Fruit fly (Drosophila melanogaster): ENCODE data around the gene Task7.

Task7 gene

DNA sequence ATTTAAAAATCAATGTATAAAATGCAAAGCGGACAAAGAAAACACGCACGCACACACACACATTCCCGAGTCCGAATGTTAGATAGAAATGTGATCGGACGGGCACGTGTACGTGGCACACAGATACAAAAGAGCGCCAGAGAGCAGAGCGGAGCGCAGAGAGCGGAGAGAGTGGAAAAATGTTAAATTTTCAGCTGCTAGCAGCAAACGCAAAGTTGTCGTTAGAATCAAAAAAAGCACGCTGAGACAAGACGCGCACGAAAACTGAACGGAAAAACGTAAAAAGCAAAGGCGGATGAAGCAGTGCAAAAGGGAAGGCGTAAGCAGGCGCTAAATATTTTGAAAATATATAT is 7.2 kb upstream of the Task7 start:
- TF ChIP-seq Myc (optimal IDR thresholded peaks at IDR 0.05) (no peak), ttk (optimal IDR thresholded peaks at IDR 0.05) (no peak), h (optimal IDR thresholded peaks at IDR 0.05) (no peak), insv (optimal IDR thresholded peaks at IDR 0.05) (no peak), psq (optimal IDR thresholded peaks at IDR 0.05) (no peak), Sin3A (optimal IDR thresholded peaks at IDR 0.05) (no peak)

DNA sequence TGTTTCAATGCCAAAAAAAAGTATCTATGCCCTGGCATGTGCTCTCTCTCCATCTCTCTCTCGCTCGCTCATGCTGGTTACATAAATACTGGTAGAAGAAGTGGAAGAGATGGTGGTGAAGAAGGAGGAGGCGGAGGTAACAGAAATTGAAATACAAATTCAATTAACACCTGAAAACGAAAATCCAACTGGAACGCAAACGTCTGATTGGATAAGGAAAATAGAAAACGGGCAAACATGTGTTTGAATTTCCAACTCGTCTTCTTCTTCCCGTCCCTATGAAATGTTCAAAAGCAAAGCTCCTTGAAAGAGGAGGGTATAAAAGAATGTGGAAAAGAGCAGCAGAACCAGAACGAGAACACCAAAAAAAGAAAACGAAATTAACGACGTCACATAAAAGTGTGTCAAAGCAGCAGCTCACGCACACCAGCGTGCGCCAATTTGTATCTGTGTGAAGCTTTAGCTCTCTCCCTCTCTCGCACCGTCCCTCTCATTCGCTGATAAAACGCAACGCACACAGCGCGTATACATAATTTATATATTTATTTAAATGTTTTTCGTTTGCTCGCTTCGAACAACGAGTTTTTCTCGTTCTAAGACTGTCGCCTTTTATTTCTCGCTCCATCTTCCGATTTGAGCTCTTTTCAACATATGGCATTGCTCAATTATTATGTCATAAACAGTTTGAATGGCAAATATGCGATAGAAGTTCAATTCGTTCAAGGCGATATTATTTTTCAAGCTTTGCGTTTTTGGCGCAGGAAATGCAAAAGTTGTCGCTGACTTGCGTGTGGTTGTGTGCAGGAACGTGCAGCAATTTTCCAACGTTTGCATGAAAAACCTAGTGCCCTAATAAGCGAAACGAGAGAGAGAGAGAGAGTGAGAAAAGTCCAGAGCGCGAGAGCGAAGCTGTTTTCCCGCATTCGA is 6.5 kb upstream of the Task7 start:
- TF ChIP-seq insv (optimal IDR thresholded peaks at IDR 0.05) (no peak), Myc (optimal IDR thresholded peaks at IDR 0.05) (no peak), psq (optimal IDR thresholded peaks at IDR 0.05) (no peak), h (optimal IDR thresholded peaks at IDR 0.05) (no peak), ttk (optimal IDR thresholded peaks at IDR 0.05) (no peak), Sin3A (optimal IDR thresholded peaks at IDR 0.05) (no peak)

DNA sequence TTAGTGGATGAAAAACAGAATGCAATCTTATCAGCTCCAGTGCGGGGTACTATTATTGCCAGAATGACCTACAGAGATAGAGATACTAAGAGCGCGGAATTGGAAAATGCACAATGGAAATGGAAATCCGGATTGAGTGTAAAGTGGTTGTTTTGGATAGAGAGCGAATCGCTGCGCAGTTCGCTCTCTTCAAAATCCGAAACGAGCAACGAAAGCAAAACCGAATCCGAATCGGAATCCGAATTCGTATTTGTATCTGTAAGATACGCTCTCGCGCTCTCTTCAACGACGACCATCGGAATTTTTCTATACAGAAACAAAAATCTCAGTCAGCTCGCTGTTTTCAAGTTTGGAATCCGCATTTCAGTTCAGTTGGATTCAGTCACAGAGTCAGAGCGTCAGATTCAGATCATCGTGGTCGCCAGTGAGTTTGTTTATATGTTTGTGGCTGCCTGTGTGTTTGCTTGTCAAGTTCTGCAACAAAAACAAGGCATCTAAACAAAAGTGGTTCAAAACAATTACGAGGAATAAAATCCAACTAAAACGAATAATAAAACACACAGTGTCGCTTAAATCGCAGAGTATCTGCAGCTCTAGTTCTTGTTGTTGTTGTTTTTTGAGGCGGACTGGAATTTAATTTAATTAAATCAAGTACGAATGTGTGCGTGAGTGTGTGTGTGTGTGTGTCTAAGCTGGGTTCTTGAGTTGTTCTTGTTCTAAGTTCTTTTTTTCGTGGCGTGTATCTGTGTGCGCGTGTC is 5.7 kb upstream of the Task7 start, which contains the start of gene ps:
Gene ps, plus strand, starts transcription at position 364 of the 758 bp plus-strand sequence.
- TF ChIP-seq psq (optimal IDR thresholded peaks at IDR 0.05), result no peak

DNA sequence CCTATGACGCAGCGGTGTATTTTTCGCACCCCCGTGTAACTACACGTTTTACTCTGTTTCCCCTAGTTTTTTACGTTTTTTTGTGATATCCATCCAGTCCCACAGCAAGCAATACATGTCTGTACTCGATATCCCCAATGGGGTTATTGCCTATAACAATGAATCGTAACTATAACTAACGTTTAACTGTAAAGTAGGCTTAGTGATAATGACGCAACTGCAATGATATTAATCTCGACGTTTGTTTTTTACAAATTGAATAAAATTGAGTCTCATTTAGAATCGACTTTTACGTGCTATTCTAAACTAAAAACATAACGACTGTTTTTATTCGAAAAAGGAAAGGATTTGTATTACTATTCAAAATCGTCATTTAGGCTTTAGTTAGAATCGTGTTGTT is 4.9 kb upstream of the Task7 start:
- TF ChIP-seq Sin3A (optimal IDR thresholded peaks at IDR 0.05), result no peak
- no peak for TF ChIP-seq h (optimal IDR thresholded peaks at IDR 0.05)
- no peak for TF ChIP-seq Myc (optimal IDR thresholded peaks at IDR 0.05)
- TF ChIP-seq psq (optimal IDR thresholded peaks at IDR 0.05), result no peak
- TF ChIP-seq insv (optimal IDR thresholded peaks at IDR 0.05), result no peak
- TF ChIP-seq ttk (optimal IDR thresholded peaks at IDR 0.05), result no peak

DNA sequence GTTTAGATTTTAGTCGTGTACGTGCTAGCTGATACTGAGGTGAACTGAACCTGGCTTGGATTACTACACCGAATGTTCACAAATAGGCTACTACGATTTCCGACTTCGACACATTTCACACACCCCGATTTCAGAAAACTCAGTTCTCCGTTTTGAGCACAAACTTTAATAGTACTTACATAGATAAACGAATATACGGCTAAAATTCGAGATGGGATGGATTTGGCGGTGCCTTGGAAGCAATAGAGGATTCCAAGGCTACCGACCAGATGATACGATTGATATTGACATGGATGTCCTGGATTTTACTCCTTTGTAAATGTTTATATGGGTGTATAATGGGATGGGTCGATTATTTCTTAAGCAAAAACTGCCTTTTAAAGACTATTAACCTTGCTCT is 1.9 kb downstream of the Task7 start, which contains the start of gene betaTub85D:
Gene betaTub85D, minus strand, starts transcription at position 101 of the 400 bp plus-strand sequence.
- TF ChIP-seq h (optimal IDR thresholded peaks at IDR 0.05) (no peak), psq (optimal IDR thresholded peaks at IDR 0.05) (no peak), Myc (optimal IDR thresholded peaks at IDR 0.05) (no peak), ttk (optimal IDR thresholded peaks at IDR 0.05) (no peak), Sin3A (optimal IDR thresholded peaks at IDR 0.05) (no peak), insv (optimal IDR thresholded peaks at IDR 0.05) (no peak)

DNA sequence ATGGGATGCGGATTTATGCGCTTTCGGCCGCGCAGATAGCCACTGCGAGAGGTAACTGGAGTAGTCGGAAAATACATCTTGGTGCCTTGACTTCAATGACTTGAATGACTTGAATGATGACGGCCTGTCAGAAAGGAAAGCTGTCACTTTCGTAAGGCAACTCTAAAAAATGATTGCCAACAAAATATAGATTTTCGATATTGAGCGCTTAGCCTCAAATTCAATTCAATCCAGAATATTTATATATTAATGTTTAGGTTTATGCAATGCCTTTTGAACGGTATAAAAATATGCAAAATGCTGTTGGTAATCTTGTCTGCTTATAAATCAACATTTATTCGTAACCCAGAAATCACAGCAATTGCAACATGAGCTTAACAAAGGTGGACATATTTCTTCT is 4.0 kb downstream of the Task7 start, which contains the start of gene CG44261:
Gene CG44261, minus strand, starts transcription at position 101 of the 400 bp plus-strand sequence.
- TF ChIP-seq Myc (optimal IDR thresholded peaks at IDR 0.05), result no peak
- no peak for TF ChIP-seq Sin3A (optimal IDR thresholded peaks at IDR 0.05)
- no peak for TF ChIP-seq psq (optimal IDR thresholded peaks at IDR 0.05)
- no peak for TF ChIP-seq ttk (optimal IDR thresholded peaks at IDR 0.05)
- TF ChIP-seq insv (optimal IDR thresholded peaks at IDR 0.05), result no peak
- no peak for TF ChIP-seq h (optimal IDR thresholded peaks at IDR 0.05)

DNA sequence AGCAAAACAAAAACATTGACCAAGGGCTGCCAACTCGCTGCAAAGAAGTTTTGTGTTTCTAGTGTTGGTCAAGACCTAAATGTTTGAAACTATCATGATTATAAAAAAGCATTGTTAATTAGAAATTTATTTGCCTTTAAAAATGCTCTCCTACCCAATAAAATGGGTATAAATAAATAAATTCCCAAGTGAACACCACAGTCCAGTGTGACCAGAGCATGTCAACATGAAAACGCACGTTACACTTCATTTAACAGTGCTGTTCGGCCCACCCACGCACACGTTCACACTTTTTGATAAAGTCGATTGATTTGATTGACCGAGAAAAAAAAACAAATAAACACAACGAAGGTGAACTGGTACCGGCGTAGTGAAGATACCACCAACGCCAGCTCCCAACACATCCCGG is 8.0 kb downstream of the Task7 start, which contains the start of the genes CG9356, BBIP1 and CG8135:
Gene CG9356, minus strand, starts transcription at position 166 of the 409 bp plus-strand sequence.
Gene BBIP1, plus strand, starts transcription at position 282 of the 409 bp plus-strand sequence.
Gene CG8135, plus strand, starts transcription at position 282 of the 409 bp plus-strand sequence.
- TF ChIP-seq Sin3A (optimal IDR thresholded peaks at IDR 0.05), result no peak
- no peak for TF ChIP-seq psq (optimal IDR thresholded peaks at IDR 0.05)
- TF ChIP-seq insv (optimal IDR thresholded peaks at IDR 0.05), result no peak
- TF ChIP-seq ttk (optimal IDR thresholded peaks at IDR 0.05), result no peak
- no peak for TF ChIP-seq Myc (optimal IDR thresholded peaks at IDR 0.05)
- TF ChIP-seq h (optimal IDR thresholded peaks at IDR 0.05), result no peak

DNA sequence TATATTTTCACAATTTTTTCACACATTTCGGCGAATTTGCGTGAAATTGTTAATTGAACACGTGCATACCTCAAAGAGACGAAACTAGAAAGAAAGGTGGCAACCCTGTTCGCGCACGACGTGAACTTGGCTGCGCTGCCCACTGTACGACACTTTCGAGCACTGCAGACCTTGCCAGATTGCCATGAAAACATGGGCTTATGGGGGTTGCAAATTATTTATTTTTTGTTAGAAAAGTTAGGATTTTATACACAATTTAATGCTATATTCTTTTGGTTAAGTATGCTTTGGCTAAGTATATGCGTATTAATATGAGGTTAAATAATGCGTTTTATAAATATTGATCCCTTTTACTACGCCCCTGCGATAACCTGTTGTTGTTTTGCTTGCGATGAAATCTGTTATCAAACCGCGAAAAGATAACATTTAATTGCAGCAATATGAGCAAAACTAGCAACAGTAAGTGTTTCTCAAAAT is 10.9 kb downstream of the Task7 start, which contains the start of the genes RpL34b and CG8132:
Gene RpL34b, minus strand, starts transcription at position 100 of the 477 bp plus-strand sequence.
Gene CG8132, plus strand, starts transcription at position 369 of the 477 bp plus-strand sequence.
- TF ChIP-seq psq (optimal IDR thresholded peaks at IDR 0.05), result no peak
- TF ChIP-seq h (optimal IDR thresholded peaks at IDR 0.05), result no peak
- TF ChIP-seq insv (optimal IDR thresholded peaks at IDR 0.05), result no peak

DNA sequence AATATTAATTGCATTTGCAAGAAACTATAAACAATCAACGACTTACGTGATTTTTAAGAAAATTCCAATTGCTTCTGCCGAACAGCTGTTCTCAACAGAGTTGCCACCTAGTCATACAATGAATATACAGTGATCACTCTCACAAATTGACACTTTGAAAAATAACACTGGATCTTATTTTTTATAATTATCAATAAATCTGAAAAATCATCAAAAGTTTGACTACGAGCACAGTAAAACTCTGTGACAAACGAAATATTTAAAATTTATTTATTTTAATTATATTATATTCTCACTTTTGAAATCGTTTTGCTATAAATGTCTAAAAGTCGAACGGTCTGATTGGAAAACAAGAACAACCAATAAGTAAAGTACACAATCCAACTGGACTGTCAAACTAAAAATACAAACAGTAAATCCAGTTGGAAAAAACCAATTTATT is 12.1 kb downstream of the Task7 start, which contains the start of gene CG34117:
Gene CG34117, minus strand, starts transcription at position 103 of the 442 bp plus-strand sequence.
- TF ChIP-seq psq (optimal IDR thresholded peaks at IDR 0.05) (no peak), Myc (optimal IDR thresholded peaks at IDR 0.05) (no peak)

DNA sequence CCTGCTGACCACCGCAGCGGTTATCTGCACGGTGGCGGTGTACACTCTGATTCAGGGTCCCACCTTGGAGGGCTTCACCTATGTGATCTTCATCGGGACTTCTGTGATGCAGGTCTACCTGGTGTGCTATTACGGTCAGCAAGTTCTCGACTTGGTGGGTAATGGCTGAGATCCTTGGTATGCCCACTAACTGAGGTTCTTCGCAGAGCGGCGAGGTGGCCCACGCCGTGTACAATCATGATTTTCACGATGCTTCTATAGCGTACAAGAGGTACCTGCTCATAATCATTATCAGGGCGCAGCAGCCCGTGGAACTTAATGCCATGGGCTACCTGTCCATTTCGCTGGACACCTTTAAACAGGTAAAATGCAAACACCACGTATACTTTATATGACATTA is 13.0 kb downstream of the Task7 start:
- TF ChIP-seq Myc (optimal IDR thresholded peaks at IDR 0.05) (no peak), Sin3A (optimal IDR thresholded peaks at IDR 0.05) (no peak), h (optimal IDR thresholded peaks at IDR 0.05) (no peak), ttk (optimal IDR thresholded peaks at IDR 0.05) (no peak), psq (optimal IDR thresholded peaks at IDR 0.05) (no peak), insv (optimal IDR thresholded peaks at IDR 0.05) (no peak)

DNA sequence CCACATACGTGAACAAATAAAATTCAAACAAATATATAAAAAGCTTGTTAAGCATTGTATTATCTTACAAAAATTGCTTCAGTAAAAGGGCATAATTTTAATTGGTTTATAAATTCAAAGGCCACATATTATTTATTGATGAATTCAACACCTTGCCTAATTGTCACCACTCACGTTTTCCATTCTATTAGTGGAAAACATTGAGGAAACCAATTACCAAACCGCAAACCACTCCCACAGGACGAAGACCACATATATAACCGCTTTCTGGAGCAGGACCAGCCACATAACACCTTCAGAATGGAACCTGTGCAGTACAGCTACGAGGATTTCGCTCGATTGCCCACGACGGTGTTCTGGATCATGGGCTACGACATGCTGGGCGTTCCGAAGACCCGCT is 14.2 kb downstream of the Task7 start, which contains the start of gene Or85f:
Gene Or85f, plus strand, starts transcription at position 301 of the 400 bp plus-strand sequence.
- no peak for TF ChIP-seq insv (optimal IDR thresholded peaks at IDR 0.05)
- no peak for TF ChIP-seq Myc (optimal IDR thresholded peaks at IDR 0.05)
- no peak for TF ChIP-seq h (optimal IDR thresholded peaks at IDR 0.05)
- no peak for TF ChIP-seq psq (optimal IDR thresholded peaks at IDR 0.05)
- no peak for TF ChIP-seq Sin3A (optimal IDR thresholded peaks at IDR 0.05)
- TF ChIP-seq ttk (optimal IDR thresholded peaks at IDR 0.05), result no peak

DNA sequence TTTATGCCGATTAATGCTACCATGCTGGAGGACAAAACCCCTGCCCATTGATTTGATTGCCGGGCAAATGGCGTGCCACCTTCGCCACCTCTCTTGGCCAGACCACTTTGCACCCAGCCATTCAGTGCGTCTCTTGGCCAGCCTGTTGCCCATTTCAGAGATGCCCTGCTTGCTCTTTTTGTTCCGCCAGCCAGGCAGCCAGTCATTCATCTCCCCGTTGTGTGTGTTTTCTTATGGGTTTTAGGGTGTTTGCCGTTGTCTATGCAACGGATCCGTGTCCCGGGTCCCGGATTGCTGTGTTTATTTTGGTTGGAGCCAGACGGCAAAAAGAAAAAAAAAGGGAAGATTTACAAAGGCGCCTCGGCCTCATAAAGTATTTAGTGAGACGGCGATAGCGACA is 16.1 kb downstream of the Task7 start:
- TF ChIP-seq Sin3A (optimal IDR thresholded peaks at IDR 0.05), result no peak
- TF ChIP-seq insv (optimal IDR thresholded peaks at IDR 0.05), result no peak
- TF ChIP-seq h (optimal IDR thresholded peaks at IDR 0.05), result no peak
- no peak for TF ChIP-seq ttk (optimal IDR thresholded peaks at IDR 0.05)

All from Kc167 (cell line).